Worm (Caenorhabditis elegans) whole organism, late embryonic: Measurements from ENCODE around the gene cyp-14A4.

Experiments
- C38D4.7 ChIP-seq: fragments of 200-800 bp; sonication (Bioruptor generic); optimal IDR thresholded peaks from 2 replicates; lab custom pipeline; 2018; ENCODE audit warnings: mild to moderate bottlenecking, missing genetic modification characterization, moderate library complexity, missing compliant biosample characterization
- T23F11.4 ChIP-seq: fragments of 200-800 bp; sonication (Bioruptor generic); optimal IDR thresholded peaks from 2 replicates; lab custom pipeline; 2018; ENCODE audit warnings: mild to moderate bottlenecking, missing genetic modification characterization, missing compliant biosample characterization
- ceh-2 ChIP-seq: sonication (generic microtip); optimal IDR thresholded peaks from 2 replicates; lab custom pipeline; 2016; ENCODE audit warnings: missing genotype, missing genetic modification characterization, missing compliant biosample characterization
- ceh-6 ChIP-seq: fragments of 200-800 bp; sonication (Bioruptor generic); optimal IDR thresholded peaks from 2 replicates; lab custom pipeline; 2018; ENCODE audit warnings: mild to moderate bottlenecking, missing genetic modification characterization, missing compliant biosample characterization
- dve-1 ChIP-seq: sonication (generic microtip); optimal IDR thresholded peaks from 2 replicates; lab custom pipeline; 2017; ENCODE audit warnings: antibody characterized with exemption, mild to moderate bottlenecking, missing genetic modification characterization, missing compliant biosample characterization
- ets-4 ChIP-seq: sonication (generic microtip); optimal IDR thresholded peaks from 2 replicates; lab custom pipeline; 2016; ENCODE audit warnings: missing genetic modification characterization, missing compliant biosample characterization
- fkh-10 ChIP-seq: fragments of 150-350 bp; optimal IDR thresholded peaks from 2 replicates; lab custom pipeline; 2014; ENCODE audit warnings: missing biosample characterization, missing genetic modification reagents, missing genetic modification characterization
- fkh-6 ChIP-seq: sonication (generic microtip); optimal IDR thresholded peaks from 2 replicates; lab custom pipeline; 2016; ENCODE audit warnings: missing genetic modification characterization, missing compliant biosample characterization
- hlh-15 ChIP-seq: sonication (generic microtip); optimal IDR thresholded peaks from 2 replicates; lab custom pipeline; 2016; ENCODE audit warnings: missing genetic modification characterization, missing compliant biosample characterization
- lim-6 ChIP-seq: sonication (generic microtip); optimal IDR thresholded peaks from 2 replicates; lab custom pipeline; 2016; ENCODE audit warnings: missing genetic modification characterization, missing compliant biosample characterization
- nfya-1 ChIP-seq: sonication (generic microtip); optimal IDR thresholded peaks from 2 replicates; lab custom pipeline; 2017; ENCODE audit warnings: missing genetic modification characterization, mild to moderate bottlenecking, missing compliant biosample characterization, antibody characterized with exemption, moderate library complexity
- odd-2 ChIP-seq: sonication (generic microtip); optimal IDR thresholded peaks from 2 replicates; lab custom pipeline; 2017; ENCODE audit warnings: antibody characterized with exemption, mild to moderate bottlenecking, missing genetic modification characterization, missing compliant biosample characterization
- pax-1 ChIP-seq: fragments of 150-350 bp; optimal IDR thresholded peaks from 2 replicates; lab custom pipeline; 2014; ENCODE audit warnings: missing biosample characterization, missing genetic modification characterization
- pha-2 ChIP-seq: sonication (generic microtip); optimal IDR thresholded peaks from 2 replicates; lab custom pipeline; 2017; ENCODE audit warnings: mild to moderate bottlenecking, missing genetic modification characterization, missing compliant biosample characterization
- sdc-2 ChIP-seq: sonication (generic microtip); optimal IDR thresholded peaks from 2 replicates; lab custom pipeline; 2016; ENCODE audit warnings: missing genotype, missing genetic modification characterization, missing compliant biosample characterization
- sox-2 ChIP-seq: fragments of 200-800 bp; sonication (Bioruptor generic); IDR thresholded peaks from 2 replicates; pipeline ENCODE4 v1.3.6; 2022; ENCODE audit warnings: missing genetic modification reagents, missing genetic modification characterization, missing compliant biosample characterization
- tbx-2 ChIP-seq: sonication (generic microtip); optimal IDR thresholded peaks from 2 replicates; lab custom pipeline; 2016; ENCODE audit warnings: missing genetic modification characterization, missing compliant biosample characterization
- tbx-7 ChIP-seq: sonication (generic microtip); optimal IDR thresholded peaks from 2 replicates; lab custom pipeline; 2016; ENCODE audit warnings: missing genotype, missing genetic modification characterization, missing compliant biosample characterization
- ttx-3 ChIP-seq: sonication (generic microtip); optimal IDR thresholded peaks from 2 replicates; lab custom pipeline; 2016; ENCODE audit warnings: missing genetic modification reagents, missing genetic modification characterization, missing compliant biosample characterization

Gene cyp-14A4

DNA sequence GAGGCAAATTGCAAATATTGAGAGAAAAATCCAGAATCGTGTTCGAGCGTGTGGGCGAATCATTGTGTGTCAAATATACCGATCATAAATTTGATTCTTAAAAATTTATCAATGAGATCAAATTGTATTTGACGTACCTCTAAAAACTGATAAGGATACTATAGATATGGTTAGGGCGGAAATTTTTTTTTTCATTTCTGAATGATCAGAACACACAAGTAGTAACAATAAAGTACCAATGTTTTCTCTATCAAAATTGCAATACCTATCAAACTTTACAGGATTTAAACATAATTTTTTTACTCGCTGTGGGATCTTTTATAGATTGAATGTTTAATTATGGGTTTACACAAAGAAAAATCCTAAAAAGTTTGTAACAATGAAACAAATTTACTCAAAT is 51.7 kb downstream of the cyp-14A4 start, which contains the start of gene bgnt-1.5:
bgnt-1.5 (minus strand) TSS at position 101 of the 400 bp plus-strand sequence.
- TF ChIP-seq ets-4 (tag; lab: Kevin White, UChicago), result no peak
- no peak for TF ChIP-seq hlh-15
- no peak for TF ChIP-seq tbx-2 (tag; lab: Kevin White, UChicago)
- TF ChIP-seq pha-2 (tag; lab: Kevin White, UChicago), result no peak
- no peak for TF ChIP-seq ceh-6 (GFP tag; lab: Kevin White, UChicago)
- TF ChIP-seq pax-1 (tag; lab: Kevin White, UChicago), result no peak
- TF ChIP-seq C38D4.7 (GFP tag; lab: Kevin White, UChicago), result no peak
- TF ChIP-seq ttx-3 (tag; lab: Kevin White, UChicago), result no peak
- no peak for TF ChIP-seq nfya-1
- no peak for TF ChIP-seq T23F11.4 (GFP tag; lab: Kevin White, UChicago)
- TF ChIP-seq fkh-10 (GFP tag; lab: Kevin White, UChicago), result no peak
- TF ChIP-seq dve-1 (tag; lab: Kevin White, UChicago), result no peak
- no peak for TF ChIP-seq ceh-2 (tag; lab: Kevin White, UChicago)
- TF ChIP-seq fkh-6 (tag; lab: Kevin White, UChicago), result no peak
- no peak for TF ChIP-seq lim-6 (tag; lab: Kevin White, UChicago)
- TF ChIP-seq odd-2, result no peak
- no peak for TF ChIP-seq tbx-7 (tag; lab: Kevin White, UChicago)
- no peak for TF ChIP-seq sdc-2 (tag; lab: Kevin White, UChicago)
- no peak for TF ChIP-seq sox-2 (GFP tag; lab: Robert Waterston, UW)
- TF ChIP-seq, all 69 proteins: peak for 0
